In the genomic region with DNA sequence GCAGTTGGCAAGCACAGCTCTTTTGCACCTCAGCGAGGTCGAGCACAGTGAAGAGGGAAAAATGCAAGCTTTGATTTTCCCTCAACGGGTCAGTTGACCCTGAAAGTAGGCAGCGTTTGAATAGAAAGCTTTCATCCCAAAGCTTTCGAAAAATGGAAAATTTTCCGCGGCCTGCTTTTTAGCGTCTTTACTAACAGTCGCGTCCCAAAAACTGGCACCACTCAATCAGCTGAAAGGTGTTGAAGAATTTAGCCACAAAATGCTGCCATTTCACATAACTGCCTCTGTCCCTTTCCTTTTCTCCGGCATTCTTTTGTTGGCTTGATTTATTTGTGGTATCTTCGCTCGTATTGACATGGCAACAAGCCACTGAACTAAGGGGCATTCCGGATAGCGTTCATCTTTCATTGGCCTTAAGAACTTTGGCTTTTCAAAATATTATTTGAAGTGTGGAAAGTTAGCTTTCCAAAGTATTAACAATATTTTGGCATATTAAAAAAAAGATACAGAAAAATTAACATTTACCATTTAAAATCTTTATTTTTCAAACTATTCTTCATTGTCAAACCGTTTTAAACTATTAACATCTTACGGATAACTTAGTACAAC, we compare ENCODE assay signal across 5 fruit fly cellular contexts.
TF ChIP-seq lines count a peak whose summit lies in the region.

No protein-coding gene starts in this region.

- peak; percentile 53 for TF ChIP-seq CTCF in whole organism, embryonic (GFP tag; optimal IDR thresholded peaks at IDR 0.05; lab: Kevin White, UChicago)

TF ChIP-seq in whole organism, adult, 20 proteins besides CTCF, POLR2A, EP300 and RAD21 (continues in another document):
- TF ChIP-seq Hr96 (GFP tag; optimal IDR thresholded peaks at IDR 0.05; lab: Kevin White, UChicago) (no peak), cnc (optimal IDR thresholded peaks at IDR 0.05; lab: Kevin White, UChicago) (no peak), CG7045 (GFP tag; optimal IDR thresholded peaks at IDR 0.05; lab: Kevin White, UChicago) (no peak), CG14711 (tag; optimal IDR thresholded peaks at IDR 0.05; lab: Kevin White, UChicago) (no peak), CG12768 (GFP tag; optimal IDR thresholded peaks at IDR 0.05; lab: Kevin White, UChicago) (no peak), bab1 (GFP tag; optimal IDR thresholded peaks at IDR 0.05; lab: Kevin White, UChicago) (peak; percentile 28), ovo (GFP tag; optimal IDR thresholded peaks at IDR 0.05; lab: Kevin White, UChicago) (no peak), Clk (GFP tag; optimal IDR thresholded peaks at IDR 0.05; lab: Kevin White, UChicago) (no peak), tj (GFP tag; optimal IDR thresholded peaks at IDR 0.05; lab: Kevin White, UChicago) (peak; percentile 80), CG7101 (tag; optimal IDR thresholded peaks at IDR 0.05; lab: Kevin White, UChicago) (peak; percentile 27), Mnt (GFP tag; optimal IDR thresholded peaks at IDR 0.05; lab: Kevin White, UChicago) (no peak), pad (GFP tag; optimal IDR thresholded peaks at IDR 0.05; lab: Kevin White, UChicago) (no peak), CG33017 (tag; optimal IDR thresholded peaks at IDR 0.05; lab: Kevin White, UChicago) (no peak), CG1620 (GFP tag; optimal IDR thresholded peaks at IDR 0.05; lab: Kevin White, UChicago) (peak; percentile 26), CG11617 (GFP tag; optimal IDR thresholded peaks at IDR 0.05; lab: Kevin White, UChicago) (no peak), CG5204 (GFP tag; optimal IDR thresholded peaks at IDR 0.05; lab: Kevin White, UChicago) (no peak), toe (GFP tag; optimal IDR thresholded peaks at IDR 0.05; lab: Kevin White, UChicago) (peak; percentile 19)

TF ChIP-seq in whole organism, embryonic, 481 proteins besides CTCF, POLR2A, EP300 and RAD21 (continues in another document):
- TF ChIP-seq CG10366 (GFP tag; IDR thresholded peaks at IDR 0.05; lab: Robert Waterston, UW) (no peak), wek (GFP tag; optimal IDR thresholded peaks at IDR 0.05; lab: Kevin White, UChicago) (no peak), toy (GFP tag; IDR thresholded peaks at IDR 0.05; lab: Robert Waterston, UW) (no peak), Ets65A (GFP tag; lab: Kevin White, UChicago) (peak; percentile 86), sens (GFP tag; lab: Kevin White, UChicago) (peak; percentile 62), HmgZ (tag; optimal IDR thresholded peaks at IDR 0.05; lab: Kevin White, UChicago) (peak; percentile 0), Max (GFP tag; optimal IDR thresholded peaks at IDR 0.05; lab: Kevin White, UChicago) (no peak), CG6175 (GFP tag; IDR thresholded peaks at IDR 0.05; lab: Robert Waterston, UW) (peak; percentile 36; the same call in 1 of the 3 replicates), CG8765 (GFP tag; IDR thresholded peaks at IDR 0.05; lab: Robert Waterston, UW) (no peak), CoRest (tag; optimal IDR thresholded peaks at IDR 0.05; lab: Kevin White, UChicago) (peak; percentile 21), Mrtf (GFP tag; IDR thresholded peaks at IDR 0.05; lab: Robert Waterston, UW) (no peak), CG2120 (GFP tag; optimal IDR thresholded peaks at IDR 0.05; lab: Kevin White, UChicago) (peak; percentile 24), CG11456 (GFP tag; IDR thresholded peaks at IDR 0.05; lab: Robert Waterston, UW) (no peak), vvl (GFP tag; IDR thresholded peaks at IDR 0.05; lab: Robert Waterston, UW) (0 out of 2 replicates have a peak, but pooled peaks have one; percentile 8), CG12942 (GFP tag; optimal IDR thresholded peaks at IDR 0.05; lab: Kevin White, UChicago) (no peak), CG9727 (GFP tag; optimal IDR thresholded peaks at IDR 0.05; lab: Kevin White, UChicago) (peak; percentile 37), CG9817 (tag; optimal IDR thresholded peaks at IDR 0.05; lab: Kevin White, UChicago) (peak; percentile 17), NfI (GFP tag; optimal IDR thresholded peaks at IDR 0.05; lab: Kevin White, UChicago) (peak; percentile 14)

TF ChIP-seq in whole organism, prepupa, 60 proteins besides CTCF, POLR2A, EP300 and RAD21 (continues in another document):
- TF ChIP-seq Sox14 (GFP tag; optimal IDR thresholded peaks at IDR 0.05; lab: Kevin White, UChicago) (peak; percentile 54), CG34406 (GFP tag; optimal IDR thresholded peaks at IDR 0.05; lab: Kevin White, UChicago) (no peak), salr (GFP tag; optimal IDR thresholded peaks at IDR 0.05; lab: Kevin White, UChicago) (peak in 1 of 2 experiments; percentile 42), Eip75B (GFP tag; optimal IDR thresholded peaks at IDR 0.05; lab: Kevin White, UChicago) (no peak), CG4318 (GFP tag; optimal IDR thresholded peaks at IDR 0.05; lab: Kevin White, UChicago) (no peak), CG31627 (GFP tag; optimal IDR thresholded peaks at IDR 0.05; lab: Kevin White, UChicago) (peak; percentile 52), eg (GFP tag; IDR thresholded peaks at IDR 0.05; lab: Robert Waterston, UW) (0 out of 3 replicates have a peak, but pooled peaks have one; percentile 23), acj6 (GFP tag; optimal IDR thresholded peaks at IDR 0.05; lab: Kevin White, UChicago) (peak; percentile 21), Hr38 (GFP tag; optimal IDR thresholded peaks at IDR 0.05; lab: Kevin White, UChicago) (no peak), CG11902 (GFP tag; optimal IDR thresholded peaks at IDR 0.05; lab: Kevin White, UChicago) (no peak), CG11762 (GFP tag; optimal IDR thresholded peaks at IDR 0.05; lab: Kevin White, UChicago; ENCODE audit: insufficient read depth) (no peak), fkh (GFP tag; optimal IDR thresholded peaks at IDR 0.05; lab: Kevin White, UChicago) (peak; percentile 2), cyc (GFP tag; optimal IDR thresholded peaks at IDR 0.05; lab: Kevin White, UChicago) (no peak), Hr4 (GFP tag; optimal IDR thresholded peaks at IDR 0.05; lab: Kevin White, UChicago) (no peak), CG8119 (GFP tag; IDR thresholded peaks at IDR 0.05; lab: Robert Waterston, UW) (no peak), spab (GFP tag; optimal IDR thresholded peaks at IDR 0.05; lab: Kevin White, UChicago) (no peak), lz (GFP tag; optimal IDR thresholded peaks at IDR 0.05; lab: Kevin White, UChicago) (peak; percentile 32), Eip93F (GFP tag; optimal IDR thresholded peaks at IDR 0.05; lab: Kevin White, UChicago) (no peak)

TF ChIP-seq in whole organism, pupa, 21 proteins besides CTCF, POLR2A, EP300 and RAD21:
- peak; percentile 41 for TF ChIP-seq CG14655 (GFP tag; optimal IDR thresholded peaks at IDR 0.05; lab: Kevin White, UChicago)
- no peak for TF ChIP-seq CG8159 (tag; optimal IDR thresholded peaks at IDR 0.05; lab: Kevin White, UChicago)
- TF ChIP-seq CG4496 (GFP tag; IDR thresholded peaks at IDR 0.05; lab: Robert Waterston, UW) = peak; percentile 46; the same call in 1 of the 3 replicates
- peak; percentile 16; the same call in 1 of the 3 replicates for TF ChIP-seq fd96Ca (GFP tag; IDR thresholded peaks at IDR 0.05; lab: Robert Waterston, UW)
- TF ChIP-seq EcR (GFP tag; optimal IDR thresholded peaks at IDR 0.05; lab: Kevin White, UChicago) = no peak

TF ChIP-seq in whole organism, wandering third instar larva, 38 proteins besides CTCF, POLR2A, EP300 and RAD21:
- no peak for TF ChIP-seq pan (optimal IDR thresholded peaks at IDR 0.05; lab: Kevin White, UChicago)
- TF ChIP-seq Hnf4 (GFP tag; optimal IDR thresholded peaks at IDR 0.05; lab: Kevin White, UChicago) = peak; percentile 34
- peak; percentile 28 for TF ChIP-seq rgr (GFP tag; optimal IDR thresholded peaks at IDR 0.05; lab: Kevin White, UChicago)
- no peak for TF ChIP-seq GATAd (GFP tag; optimal IDR thresholded peaks at IDR 0.05; lab: Kevin White, UChicago)
- no peak for TF ChIP-seq dsf (GFP tag; optimal IDR thresholded peaks at IDR 0.05; lab: Kevin White, UChicago; ENCODE audit: borderline replicate concordance)
- TF ChIP-seq ey (GFP tag; optimal IDR thresholded peaks at IDR 0.05; lab: Kevin White, UChicago) = peak; percentile 57
- no peak for TF ChIP-seq brk (GFP tag; optimal IDR thresholded peaks at IDR 0.05; lab: Kevin White, UChicago)
- no peak for TF ChIP-seq Hr83 (GFP tag; optimal IDR thresholded peaks at IDR 0.05; lab: Kevin White, UChicago; ENCODE audit: poor library complexity, severe bottlenecking)
- TF ChIP-seq h (GFP tag; optimal IDR thresholded peaks at IDR 0.05; lab: Kevin White, UChicago) = peak; percentile 3
- peak; percentile 42 for TF ChIP-seq N (GFP tag; optimal IDR thresholded peaks at IDR 0.05; lab: Kevin White, UChicago)
- TF ChIP-seq Myc (optimal IDR thresholded peaks at IDR 0.05; lab: Kevin White, UChicago) = peak; percentile 77
- TF ChIP-seq psq (GFP tag; optimal IDR thresholded peaks at IDR 0.05; lab: Kevin White, UChicago) = peak; percentile 6
- peak; percentile 12 for TF ChIP-seq Sp1 (GFP tag; optimal IDR thresholded peaks at IDR 0.05; lab: Kevin White, UChicago)
- TF ChIP-seq foxo (GFP tag; optimal IDR thresholded peaks at IDR 0.05; lab: Kevin White, UChicago) = peak in 1 of 2 experiments; percentile 5
